Worm (Caenorhabditis elegans) whole organism, L2 larva: ENCODE results near the gene Y56A3A.31.

Experiments used
- R02D3.7 ChIP-seq: fragments of 150-350 bp; optimal IDR thresholded peaks from 2 replicates; lab custom pipeline; 2014; ENCODE audit warnings: missing biosample characterization, missing genetic modification characterization
- aly-2 ChIP-seq: fragments of 150-350 bp; optimal IDR thresholded peaks from 2 replicates; lab custom pipeline; 2014; ENCODE audit warnings: missing biosample characterization, missing genetic modification characterization
- ama-1 ChIP-seq: fragments of 150-350 bp; optimal IDR thresholded peaks from 2 replicates; lab custom pipeline; 2018; ENCODE audit warnings: inconsistent platforms
- crh-2 ChIP-seq: sonication (generic microtip); optimal IDR thresholded peaks from 2 replicates; lab custom pipeline; 2017; ENCODE audit warnings: missing biosample characterization, missing genetic modification characterization
- egl-27 ChIP-seq: sonication (generic microtip); optimal IDR thresholded peaks from 3 replicates; lab custom pipeline; 2017; ENCODE audit warnings: missing biosample characterization, missing genetic modification reagents, missing genetic modification characterization
- elt-1 ChIP-seq: fragments of 150-350 bp; optimal IDR thresholded peaks from 2 replicates; lab custom pipeline; 2014; ENCODE audit warnings: missing biosample characterization, missing genetic modification characterization
- elt-3 ChIP-seq: sonication (generic microtip); optimal IDR thresholded peaks from 2 replicates; lab custom pipeline; 2017; ENCODE audit warnings: missing biosample characterization, missing genetic modification characterization
- lsy-2 ChIP-seq, 2 experiments: fragments of 150-350 bp in 1 of 2; sonication (generic microtip) in 1 of 2; optimal IDR thresholded peaks; 2 replicates each; lab custom pipeline; 2014 to 2017; ENCODE audit warnings: missing biosample characterization in 2 of 2, missing genetic modification characterization in 2 of 2
- nhr-237 ChIP-seq: fragments of 150-350 bp; optimal IDR thresholded peaks from 2 replicates; lab custom pipeline; 2014; ENCODE audit warnings: missing biosample characterization, missing genetic modification characterization
- unc-39 ChIP-seq: fragments of 150-350 bp; optimal IDR thresholded peaks from 2 replicates; lab custom pipeline; 2014; ENCODE audit warnings: missing biosample characterization, missing genetic modification characterization

ce11 chrIII:11935032-11935947 is 39.0 kb upstream of the Y56A3A.31 start:
- TF ChIP-seq elt-1 (tag; lab: Kevin White, UChicago): no peak
- no peak for TF ChIP-seq aly-2 (tag; lab: Kevin White, UChicago)
- no peak for TF ChIP-seq ama-1 (lab: Kevin White, UChicago)
- no peak for TF ChIP-seq egl-27 (tag; lab: Kevin White, UChicago)
- TF ChIP-seq lsy-2 (tag; optimal IDR thresholded peaks at IDR 0.05; lab: Kevin White, UChicago): peak in 1 of 2 experiments; percentile 9
- TF ChIP-seq crh-2: no peak
- TF ChIP-seq R02D3.7 (tag; lab: Kevin White, UChicago): no peak
- no peak for TF ChIP-seq nhr-237 (tag; lab: Kevin White, UChicago)
- TF ChIP-seq elt-3 (tag; lab: Kevin White, UChicago): no peak
- no peak for TF ChIP-seq unc-39
